ENCODE assay signal across 1 fruit fly cellular context in genomic region chr3R:31696664-31697063, dm6.
TF ChIP-seq lines count a peak whose summit lies in the region.

No protein-coding gene starts in this region.

TF ChIP-seq in whole organism, embryonic, 481 proteins besides CTCF, POLR2A, EP300 and RAD21 (continued from another document):
- TF ChIP-seq ara (GFP tag; IDR thresholded peaks at IDR 0.05; lab: Robert Waterston, UW) (0 out of 2 replicates have a peak, but pooled peaks have one; percentile 41), CG6175 (GFP tag; IDR thresholded peaks at IDR 0.05; lab: Robert Waterston, UW) (no peak), ci (GFP tag; IDR thresholded peaks at IDR 0.05; lab: Robert Waterston, UW) (0 out of 3 replicates have a peak, but pooled peaks have one; percentile 13), nerfin-2 (GFP tag; IDR thresholded peaks at IDR 0.05; lab: Robert Waterston, UW; ENCODE audit: partially characterized antibody) (no peak), dmrt11E (tag; optimal IDR thresholded peaks at IDR 0.05; lab: Kevin White, UChicago) (peak; percentile 75), wdn (GFP tag; IDR thresholded peaks at IDR 0.05; lab: Robert Waterston, UW) (no peak), CG1792 (GFP tag; optimal IDR thresholded peaks at IDR 0.05; lab: Kevin White, UChicago) (no peak), CG13775 (GFP tag; optimal IDR thresholded peaks at IDR 0.05; lab: Kevin White, UChicago) (no peak), Nf-YB (GFP tag; optimal IDR thresholded peaks at IDR 0.05; lab: Kevin White, UChicago) (no peak), maf-S (GFP tag; optimal IDR thresholded peaks at IDR 0.05; lab: Kevin White, UChicago) (no peak), nom (GFP tag; optimal IDR thresholded peaks at IDR 0.05; lab: Kevin White, UChicago) (no peak), pfk (GFP tag; optimal IDR thresholded peaks at IDR 0.05; lab: Kevin White, UChicago) (no peak), H2.0 (GFP tag; IDR thresholded peaks at IDR 0.05; lab: Robert Waterston, UW) (no peak), CG9727 (GFP tag; optimal IDR thresholded peaks at IDR 0.05; lab: Kevin White, UChicago) (peak; percentile 16), Atf3 (GFP tag; optimal IDR thresholded peaks at IDR 0.05; lab: Kevin White, UChicago) (peak; percentile 12), CG3726 (GFP tag; IDR thresholded peaks at IDR 0.05; lab: Robert Waterston, UW) (no peak), da (GFP tag; optimal IDR thresholded peaks at IDR 0.05; lab: Kevin White, UChicago) (no peak), bowl (GFP tag; IDR thresholded peaks at IDR 0.05; lab: Robert Waterston, UW) (no peak), CG14050 (GFP tag; IDR thresholded peaks at IDR 0.05; lab: Robert Waterston, UW) (no peak), otp (GFP tag; IDR thresholded peaks at IDR 0.05; lab: Robert Waterston, UW) (0 out of 3 replicates have a peak, but pooled peaks have one; percentile 51), CG12236 (GFP tag; optimal IDR thresholded peaks at IDR 0.05; lab: Kevin White, UChicago) (no peak), Nf-YA (GFP tag; IDR thresholded peaks at IDR 0.05; lab: Robert Waterston, UW) (no peak), Ssrp (tag; optimal IDR thresholded peaks at IDR 0.05; lab: Kevin White, UChicago) (peak; percentile 7), CG7271 (tag; optimal IDR thresholded peaks at IDR 0.05; lab: Kevin White, UChicago) (no peak), Hmr (GFP tag; optimal IDR thresholded peaks at IDR 0.05; lab: Kevin White, UChicago) (no peak), CG2889 (GFP tag; IDR thresholded peaks at IDR 0.05; lab: Robert Waterston, UW) (no peak), ken (GFP tag; IDR thresholded peaks at IDR 0.05; lab: Robert Waterston, UW) (no peak)
